Worm (Caenorhabditis elegans): ENCODE results near the gene srbc-32.

DNA sequence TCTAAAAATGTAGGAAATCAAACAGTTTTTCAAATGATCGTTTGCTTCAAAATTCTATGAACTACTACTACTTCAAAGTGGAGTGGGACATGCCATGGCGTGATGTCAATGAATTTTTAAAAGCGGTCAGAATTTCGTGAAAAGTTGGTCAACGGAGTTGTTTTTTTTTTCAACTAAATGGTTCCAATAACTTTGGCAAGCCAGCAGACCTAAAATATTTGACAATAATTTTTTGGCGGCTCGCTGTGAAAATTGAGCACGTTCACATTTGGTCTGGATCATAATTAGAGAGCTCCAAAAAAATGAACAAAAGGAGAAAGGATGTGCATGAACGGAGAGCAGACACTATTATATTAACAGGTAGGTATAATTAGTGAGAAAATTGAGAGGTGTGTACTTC lies 36.4 kb downstream of the srbc-32 start:
- no peak for TF ChIP-seq ama-1 (optimal IDR thresholded peaks at IDR 0.05)
- no peak for TF ChIP-seq ceh-36 (tag; optimal IDR thresholded peaks at IDR 0.05)
- no peak for TF ChIP-seq ets-7 (tag; optimal IDR thresholded peaks at IDR 0.05)
- TF ChIP-seq tbx-11 (GFP tag; IDR thresholded peaks at IDR 0.05) = no peak
- TF ChIP-seq B0310.2 (tag; optimal IDR thresholded peaks at IDR 0.05) = no peak
- TF ChIP-seq flt-1 (GFP tag; IDR thresholded peaks at IDR 0.05) = no peak
- no peak for TF ChIP-seq hnd-1 (tag; optimal IDR thresholded peaks at IDR 0.05)
- TF ChIP-seq scrt-1 (GFP tag; IDR thresholded peaks at IDR 0.05) = no peak
- TF ChIP-seq ceh-13 (GFP tag; optimal IDR thresholded peaks at IDR 0.05) = no peak
- no peak for TF ChIP-seq sea-1 (GFP tag; conservative IDR thresholded peaks at IDR 0.05)
- no peak for TF ChIP-seq hmg-4 (GFP tag; optimal IDR thresholded peaks at IDR 0.05)
- no peak for TF ChIP-seq pes-1 (GFP tag; IDR thresholded peaks at IDR 0.05)
- no peak for TF ChIP-seq hmbx-1 (tag; optimal IDR thresholded peaks at IDR 0.05)

Measured in whole organism, early embryonic.